Fruit fly (Drosophila melanogaster) whole organism, pupa: ENCODE data around the gene Nf1.

Experiments used
- CG10348 ChIP-seq: fragments of 200-800 bp; sonication (Bioruptor generic); IDR thresholded peaks from 2 replicates; pipeline ENCODE4 v1.3.6; 2022; ENCODE audit warnings: missing biosample characterization, missing genetic modification characterization
- CG13204 ChIP-seq: fragments of 200-800 bp; sonication (Bioruptor generic); optimal IDR thresholded peaks from 2 replicates; lab custom pipeline; 2018; ENCODE audit warnings: missing biosample characterization, mild to moderate bottlenecking, missing genetic modification characterization, moderate library complexity
- CG14655 ChIP-seq: fragments of 200-800 bp; sonication (Bioruptor generic); optimal IDR thresholded peaks from 3 replicates; lab custom pipeline; 2017; ENCODE audit warnings: mild to moderate bottlenecking, missing biosample characterization, missing genetic modification reagents, missing genetic modification characterization
- CG17806 ChIP-seq: fragments of 200-800 bp; sonication (Bioruptor generic); optimal IDR thresholded peaks from 2 replicates; lab custom pipeline; 2018; ENCODE audit warnings: missing biosample characterization, mild to moderate bottlenecking, missing genetic modification characterization, moderate library complexity
- CG34367 ChIP-seq: fragments of 200-800 bp; sonication (Bioruptor generic); optimal IDR thresholded peaks from 2 replicates; lab custom pipeline; 2018; ENCODE audit warnings: missing biosample characterization, mild to moderate bottlenecking, missing genetic modification characterization
- CG8159 ChIP-seq: fragments of 200-800 bp; sonication (Bioruptor generic); optimal IDR thresholded peaks from 3 replicates; lab custom pipeline; 2018; ENCODE audit warnings: missing biosample characterization, mild to moderate bottlenecking, missing genetic modification characterization, moderate library complexity
- D1 ChIP-seq: fragments of 200-800 bp; sonication (Bioruptor generic); optimal IDR thresholded peaks from 2 replicates; lab custom pipeline; 2018; ENCODE audit warnings: missing biosample characterization, mild to moderate bottlenecking, missing genetic modification characterization, moderate library complexity
- EcR ChIP-seq: fragments of 200-800 bp; sonication (Bioruptor generic); optimal IDR thresholded peaks from 3 replicates; lab custom pipeline; 2019; ENCODE audit warnings: missing biosample characterization, missing genetic modification characterization, mild to moderate bottlenecking, moderate library complexity, missing genetic modification reagents
- Ets98B ChIP-seq: fragments of 200-800 bp; sonication (Bioruptor generic); IDR thresholded peaks from 2 replicates; pipeline ENCODE4 v1.3.6; 2022; ENCODE audit warnings: missing biosample characterization, missing genetic modification characterization
- Pif1A ChIP-seq: fragments of 200-800 bp; sonication (Bioruptor generic); optimal IDR thresholded peaks from 3 replicates; lab custom pipeline; 2016; ENCODE audit warnings: missing biosample characterization, missing genetic modification characterization
- Pif1B ChIP-seq: fragments of 200-800 bp; sonication (Bioruptor generic); optimal IDR thresholded peaks from 3 replicates; lab custom pipeline; 2016; ENCODE audit warnings: missing biosample characterization, missing genetic modification characterization
- Snoo ChIP-seq: fragments of 200-800 bp; sonication (Bioruptor generic); optimal IDR thresholded peaks from 3 replicates; lab custom pipeline; 2017; ENCODE audit warnings: missing biosample characterization, mild to moderate bottlenecking, missing genetic modification characterization, inconsistent platforms
- gl ChIP-seq: fragments of 200-800 bp; sonication (Bioruptor generic); optimal IDR thresholded peaks from 2 replicates; lab custom pipeline; 2018; ENCODE audit warnings: missing biosample characterization, mild to moderate bottlenecking, missing genetic modification characterization

- TF ChIP-seq Ets98B (GFP tag; lab: Robert Waterston, UW) (peak; percentile 9; the same call in 1 of the 2 replicates), gl (tag; lab: Kevin White, UChicago) (no peak), CG8159 (no peak), EcR (GFP tag; lab: Kevin White, UChicago) (peak; percentile 51), Pif1B (GFP tag; lab: Kevin White, UChicago) (no peak), Snoo (tag; lab: Kevin White, UChicago) (no peak), CG14655 (no peak), D1 (tag; lab: Kevin White, UChicago) (no peak), CG17806 (tag; lab: Kevin White, UChicago) (no peak), CG34367 (tag; lab: Kevin White, UChicago) (no peak), CG10348 (no peak), CG13204 (no peak), Pif1A (no peak)
These were observed 34.5 kb downstream of the Nf1 start for dm6 chr3R:26017294-26017770.
